Fruit fly (Drosophila melanogaster): ENCODE data around the gene CG12011.

CG12011 gene

DNA sequence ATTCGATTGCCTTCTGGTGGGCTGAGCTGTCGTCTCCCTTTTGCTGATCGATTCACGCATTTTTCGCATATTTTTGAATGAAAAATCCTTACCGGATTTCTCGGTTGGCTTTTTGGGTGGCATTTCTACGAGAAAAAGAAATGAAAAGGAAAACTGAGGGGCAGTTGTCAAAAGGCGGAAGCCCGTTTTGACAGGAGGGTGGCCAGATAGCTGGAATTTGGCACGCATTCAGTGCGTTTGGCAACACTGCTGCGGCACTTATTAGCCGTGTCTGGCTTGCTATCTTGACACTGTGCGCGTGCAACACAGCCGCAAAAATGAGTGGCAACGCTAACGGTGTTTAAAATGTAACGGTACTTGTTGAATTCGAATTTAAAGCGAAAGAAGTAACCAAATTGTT, 25.9 kb upstream of the CG12011 start, which contains the start of gene RpL23A (continued):
- TF ChIP-seq C15 (GFP tag; IDR thresholded peaks at IDR 0.05) (peak; percentile 91), Vsx1 (GFP tag; optimal IDR thresholded peaks at IDR 0.05) (peak; percentile 98), pb (GFP tag; optimal IDR thresholded peaks at IDR 0.05) (peak; percentile 97), CG6854 (GFP tag; optimal IDR thresholded peaks at IDR 0.05) (peak; percentile 85), CG16779 (GFP tag; IDR thresholded peaks at IDR 0.05) (peak; percentile 93), CG6791 (GFP tag; IDR thresholded peaks at IDR 0.05; ENCODE audit: partially characterized antibody) (peak; percentile 66; the same call in 2 of the 3 replicates), Sin3A (optimal IDR thresholded peaks at IDR 0.05) (peak; percentile 87), Lpt (GFP tag; optimal IDR thresholded peaks at IDR 0.05) (no peak), CG14965 (GFP tag; optimal IDR thresholded peaks at IDR 0.05; ENCODE audit: borderline replicate concordance) (peak; percentile 88), ems (GFP tag; optimal IDR thresholded peaks at IDR 0.05) (peak; percentile 95), CG17612 (GFP tag; IDR thresholded peaks at IDR 0.05) (peak; percentile 76; the same call in 1 of the 2 replicates), CG4707 (GFP tag; optimal IDR thresholded peaks at IDR 0.05) (peak; percentile 86), Sry-β (GFP tag; optimal IDR thresholded peaks at IDR 0.05) (peak; percentile 52), sob (GFP tag; IDR thresholded peaks at IDR 0.05) (peak; percentile 98), CG6654 (GFP tag; optimal IDR thresholded peaks at IDR 0.05) (peak; percentile 83), Fer1 (GFP tag; optimal IDR thresholded peaks at IDR 0.05) (peak; percentile 98), CG17186 (GFP tag; optimal IDR thresholded peaks at IDR 0.05) (peak; percentile 97), fru (optimal IDR thresholded peaks at IDR 0.05) (no peak), CG13296 (GFP tag; optimal IDR thresholded peaks at IDR 0.05) (peak; percentile 92), al (GFP tag; IDR thresholded peaks at IDR 0.05) (peak; percentile 91), CG10543 (GFP tag; optimal IDR thresholded peaks at IDR 0.05) (peak; percentile 97), CrebB (tag; optimal IDR thresholded peaks at IDR 0.05) (peak; percentile 93), CG16815 (GFP tag; optimal IDR thresholded peaks at IDR 0.05) (peak; percentile 88), jing (GFP tag; optimal IDR thresholded peaks at IDR 0.05) (peak; percentile 89), CG15601 (tag; optimal IDR thresholded peaks at IDR 0.05) (peak; percentile 95), eyg (GFP tag; optimal IDR thresholded peaks at IDR 0.05) (peak; percentile 96), CG9797 (GFP tag; optimal IDR thresholded peaks at IDR 0.05) (peak; percentile 91), hth (optimal IDR thresholded peaks at IDR 0.05) (no peak), btn (GFP tag; optimal IDR thresholded peaks at IDR 0.05) (peak; percentile 92), CG7271 (tag; optimal IDR thresholded peaks at IDR 0.05) (peak; percentile 95), az2 (GFP tag; optimal IDR thresholded peaks at IDR 0.05) (peak; percentile 89), schlank (tag; optimal IDR thresholded peaks at IDR 0.05) (peak; percentile 95), CG7839 (tag; optimal IDR thresholded peaks at IDR 0.05) (peak; percentile 91), toy (GFP tag; IDR thresholded peaks at IDR 0.05) (peak; percentile 77; the same call in 1 of the 2 replicates), gsb-n (tag; optimal IDR thresholded peaks at IDR 0.05) (peak; percentile 92), lola (GFP tag; optimal IDR thresholded peaks at IDR 0.05) (peak in 1 of 3 experiments; percentile 70), CG10654 (GFP tag; optimal IDR thresholded peaks at IDR 0.05) (peak; percentile 96), Hsf (GFP tag; optimal IDR thresholded peaks at IDR 0.05) (peak; percentile 96), CTCF (GFP tag; optimal IDR thresholded peaks at IDR 0.05) (peak; percentile 65), CG12155 (GFP tag; optimal IDR thresholded peaks at IDR 0.05) (peak; percentile 91), CG12942 (GFP tag; optimal IDR thresholded peaks at IDR 0.05) (peak; percentile 95), dati (GFP tag; IDR thresholded peaks at IDR 0.05) (peak; percentile 87), pnt (GFP tag; optimal IDR thresholded peaks at IDR 0.05) (peak; percentile 90), CG13424 (tag; optimal IDR thresholded peaks at IDR 0.05) (peak; percentile 84), bcd (GFP tag; optimal IDR thresholded peaks at IDR 0.05) (peak; percentile 99), CG15514 (GFP tag; optimal IDR thresholded peaks at IDR 0.05) (peak; percentile 96), en (GFP tag; optimal IDR thresholded peaks at IDR 0.05) (peak; percentile 93), bbx (GFP tag; IDR thresholded peaks at IDR 0.05; ENCODE audit: partially characterized antibody) (peak; percentile 41; the same call in 1 of the 2 replicates), Dbx (GFP tag; IDR thresholded peaks at IDR 0.05) (peak; percentile 98), wek (GFP tag; optimal IDR thresholded peaks at IDR 0.05) (peak; percentile 87), CG2199 (GFP tag; IDR thresholded peaks at IDR 0.05) (peak; percentile 92), ham (GFP tag; IDR thresholded peaks at IDR 0.05) (peak; percentile 91)
